Fruit fly (Drosophila melanogaster) whole organism, wandering third instar larva: Measurements from ENCODE around the gene CG32428.

ENCODE experiments used
- Abd-B ChIP-seq: fragments of >200 bp; optimal IDR thresholded peaks from 2 replicates; lab custom pipeline; 2017; ENCODE audit warnings: missing biosample characterization, missing genetic modification characterization
- CG32264 ChIP-seq: fragments of 200-800 bp; sonication (Bioruptor generic); optimal IDR thresholded peaks from 2 replicates; lab custom pipeline; 2016; ENCODE audit warnings: missing biosample characterization, missing genetic modification characterization
- CG9705 ChIP-seq: fragments of 200-800 bp; sonication (Bioruptor generic); optimal IDR thresholded peaks from 2 replicates; lab custom pipeline; 2018; ENCODE audit warnings: missing biosample characterization, mild to moderate bottlenecking, missing genetic modification characterization
- CrebA ChIP-seq: fragments of 200-800 bp; sonication (Bioruptor generic); optimal IDR thresholded peaks from 2 replicates; lab custom pipeline; 2016; ENCODE audit warnings: missing biosample characterization, mild to moderate bottlenecking, missing genetic modification characterization, borderline replicate concordance
- Dfd ChIP-seq: fragments of >200 bp; optimal IDR thresholded peaks from 2 replicates; lab custom pipeline; 2017; ENCODE audit warnings: missing biosample characterization, missing genetic modification characterization
- Dif ChIP-seq: fragments of 200-275, 200-300 bp; sonication (Bioruptor generic); optimal IDR thresholded peaks from 2 replicates; lab custom pipeline; 2018; ENCODE audit warnings: missing biosample characterization, missing genetic modification characterization; ENCODE audit not compliant: partially characterized antibody
- GATAd ChIP-seq: sonication (Bioruptor generic); optimal IDR thresholded peaks from 2 replicates; lab custom pipeline; 2016; ENCODE audit warnings: missing biosample characterization, missing genetic modification characterization
- HLH106 ChIP-seq: fragments of 200-800 bp; optimal IDR thresholded peaks from 3 replicates; lab custom pipeline; 2019; ENCODE audit warnings: missing biosample characterization, mild to moderate bottlenecking, missing genetic modification characterization, moderate library complexity
- Hnf4 ChIP-seq: fragments of 200-800 bp; sonication (Bioruptor generic); optimal IDR thresholded peaks from 2 replicates; lab custom pipeline; 2016; ENCODE audit warnings: missing biosample characterization, mild to moderate bottlenecking, missing genetic modification characterization
- Hr78 ChIP-seq: fragments of >200 bp; optimal IDR thresholded peaks from 2 replicates; lab custom pipeline; 2017; ENCODE audit warnings: missing biosample characterization, missing genetic modification characterization
- Hr83 ChIP-seq: fragments of 200-300 bp; sonication (Bioruptor generic); optimal IDR thresholded peaks from 2 replicates; lab custom pipeline; 2016; ENCODE audit warnings: missing biosample characterization, mild to moderate bottlenecking, missing genetic modification characterization, moderate library complexity; ENCODE audit not compliant: poor library complexity, severe bottlenecking
- Jra ChIP-seq: sonication (Bioruptor generic); optimal IDR thresholded peaks from 2 replicates; lab custom pipeline; 2016; ENCODE audit warnings: missing biosample characterization, missing genetic modification characterization
- Mio ChIP-seq: sonication (Bioruptor generic); optimal IDR thresholded peaks from 2 replicates; lab custom pipeline; 2016; ENCODE audit warnings: missing biosample characterization, missing genetic modification characterization
- Myc ChIP-seq: fragments of >200 bp; optimal IDR thresholded peaks from 2 replicates; lab custom pipeline; 2017
- N ChIP-seq: fragments of >200 bp; optimal IDR thresholded peaks from 2 replicates; lab custom pipeline; 2018; ENCODE audit warnings: missing biosample characterization, missing external identifiers, missing genetic modification characterization
- OdsH ChIP-seq: fragments of 200-800 bp; sonication (Bioruptor generic); optimal IDR thresholded peaks from 2 replicates; lab custom pipeline; 2016; ENCODE audit warnings: missing biosample characterization, mild to moderate bottlenecking, missing genetic modification characterization
- Rel ChIP-seq, 2 experiments: fragments of 200-800 bp; sonication (Bioruptor generic) in 1 of 2; optimal IDR thresholded peaks; 2 replicates in 1 of 2; 3 replicates in 1 of 2; lab custom pipeline; 2016 to 2019; ENCODE audit warnings: mild to moderate bottlenecking in 2 of 2, missing biosample characterization in 2 of 2, missing genetic modification characterization in 2 of 2, moderate library complexity in 1 of 2
- Sp1 ChIP-seq: fragments of 200-800 bp; sonication (Bioruptor generic); optimal IDR thresholded peaks from 3 replicates; lab custom pipeline; 2019; ENCODE audit warnings: missing biosample characterization, mild to moderate bottlenecking, missing genetic modification characterization, moderate library complexity
- Vsx2 ChIP-seq: fragments of 200-300, 225-300 bp; sonication (Bioruptor generic); optimal IDR thresholded peaks from 2 replicates; lab custom pipeline; 2018; ENCODE audit warnings: missing biosample characterization, missing genetic modification characterization; ENCODE audit not compliant: partially characterized antibody
- br ChIP-seq: fragments of 200-800 bp; sonication (Bioruptor generic); optimal IDR thresholded peaks from 2 replicates; lab custom pipeline; 2016; ENCODE audit warnings: missing biosample characterization, missing genetic modification characterization
- brk ChIP-seq: fragments of 200-800 bp; sonication (Bioruptor generic); optimal IDR thresholded peaks from 2 replicates; lab custom pipeline; 2016; ENCODE audit warnings: missing biosample characterization, mild to moderate bottlenecking, missing genetic modification characterization
- dl ChIP-seq, 2 experiments: fragments of 175-275, 200-275 bp in 1 of 2; fragments of 200-275 bp in 1 of 2; sonication (Bioruptor generic); optimal IDR thresholded peaks; lab custom pipeline; 2018; ENCODE audit warnings: mild to moderate bottlenecking in 2 of 2, missing biosample characterization in 2 of 2, missing genetic modification characterization in 2 of 2, moderate library complexity in 2 of 2; ENCODE audit not compliant: partially characterized antibody in 2 of 2, insufficient read depth in 1 of 2
- dmrt93B ChIP-seq: fragments of 200-800 bp; sonication (Bioruptor generic); optimal IDR thresholded peaks from 2 replicates; lab custom pipeline; 2018; ENCODE audit warnings: missing biosample characterization, mild to moderate bottlenecking, missing genetic modification characterization
- dsf ChIP-seq: sonication (Bioruptor generic); optimal IDR thresholded peaks from 2 replicates; lab custom pipeline; 2016; ENCODE audit warnings: missing biosample characterization, missing genetic modification characterization, borderline replicate concordance
- ey ChIP-seq: fragments of 200-800 bp; sonication (Bioruptor generic); optimal IDR thresholded peaks from 2 replicates; lab custom pipeline; 2016; ENCODE audit warnings: missing biosample characterization, missing genetic modification characterization
- foxo ChIP-seq, 2 experiments: fragments of 200-800 bp; sonication (Bioruptor generic); optimal IDR thresholded peaks; 2 replicates in 1 of 2; 3 replicates in 1 of 2; lab custom pipeline; 2016 to 2017; ENCODE audit warnings: missing biosample characterization in 2 of 2, missing genetic modification characterization in 2 of 2
- fru ChIP-seq: fragments of 200-800 bp; sonication (Bioruptor generic); optimal IDR thresholded peaks from 3 replicates; lab custom pipeline; 2016; ENCODE audit warnings: missing biosample characterization, mild to moderate bottlenecking, missing genetic modification characterization
- h ChIP-seq: fragments of 200-800 bp; sonication (Bioruptor generic); optimal IDR thresholded peaks from 3 replicates; lab custom pipeline; 2016; ENCODE audit warnings: missing biosample characterization, mild to moderate bottlenecking, missing genetic modification characterization
- jim ChIP-seq: fragments of 175-275, 200-325 bp; sonication (Bioruptor generic); optimal IDR thresholded peaks from 2 replicates; lab custom pipeline; 2016; ENCODE audit warnings: missing biosample characterization, mild to moderate bottlenecking, missing genetic modification characterization
- lola ChIP-seq: fragments of >200 bp; optimal IDR thresholded peaks from 2 replicates; lab custom pipeline; 2017; ENCODE audit warnings: missing biosample characterization, missing genetic modification characterization
- pan ChIP-seq: fragments of >200 bp; optimal IDR thresholded peaks from 2 replicates; lab custom pipeline; 2017
- psq ChIP-seq: fragments of 200-800 bp; sonication (Bioruptor generic); optimal IDR thresholded peaks from 3 replicates; lab custom pipeline; 2017; ENCODE audit warnings: missing biosample characterization, mild to moderate bottlenecking, missing genetic modification characterization, moderate library complexity
- rgr ChIP-seq: fragments of 200-800 bp; sonication (Bioruptor generic); optimal IDR thresholded peaks from 3 replicates; lab custom pipeline; 2016; ENCODE audit warnings: missing biosample characterization, mild to moderate bottlenecking, missing genetic modification characterization
- sage ChIP-seq: fragments of 200-800 bp; sonication (Bioruptor generic); optimal IDR thresholded peaks from 2 replicates; lab custom pipeline; 2016; ENCODE audit warnings: missing biosample characterization, mild to moderate bottlenecking, missing genetic modification characterization
- sv ChIP-seq: fragments of 200-800 bp; sonication (Bioruptor generic); optimal IDR thresholded peaks from 3 replicates; lab custom pipeline; 2016; ENCODE audit warnings: missing biosample characterization, missing genetic modification characterization
- tai ChIP-seq: sonication (Bioruptor generic); optimal IDR thresholded peaks from 2 replicates; lab custom pipeline; 2016; ENCODE audit warnings: missing biosample characterization, missing genetic modification characterization
- usp ChIP-seq: fragments of >200 bp; optimal IDR thresholded peaks from 2 replicates; lab custom pipeline; 2017; ENCODE audit warnings: missing biosample characterization, missing genetic modification characterization
- woc ChIP-seq: sonication (Bioruptor generic); optimal IDR thresholded peaks from 2 replicates; lab custom pipeline; 2016; ENCODE audit warnings: missing biosample characterization, mild to moderate bottlenecking, missing genetic modification characterization

Gene CG32428

dm6 chr3L:20447957-20448356 is 25.6 kb downstream of the CG32428 start:
- TF ChIP-seq Hr83 (GFP tag; lab: Kevin White, UChicago): peak; percentile 76
- TF ChIP-seq rgr (GFP tag; lab: Kevin White, UChicago): peak; percentile 76
- no peak for TF ChIP-seq tai (GFP tag; lab: Kevin White, UChicago)
- TF ChIP-seq Rel (GFP tag; optimal IDR thresholded peaks at IDR 0.05; lab: Kevin White, UChicago): peak; percentile 16
- TF ChIP-seq Rel (tag; optimal IDR thresholded peaks at IDR 0.05; lab: Kevin White, UChicago): peak; percentile 99
- peak; percentile 67 for TF ChIP-seq h
- peak; percentile 78 for TF ChIP-seq CG9705 (GFP tag; lab: Kevin White, UChicago)
- peak; percentile 43 for TF ChIP-seq brk (GFP tag; lab: Kevin White, UChicago)
- TF ChIP-seq HLH106 (tag; lab: Kevin White, UChicago): peak; percentile 67
- TF ChIP-seq br (GFP tag; lab: Kevin White, UChicago): peak; percentile 24
- no peak for TF ChIP-seq Abd-B (GFP tag; lab: Kevin White, UChicago)
- TF ChIP-seq foxo (GFP tag; optimal IDR thresholded peaks at IDR 0.05; lab: Kevin White, UChicago): peak in 1 of 2 experiments; percentile 58
- TF ChIP-seq dmrt93B (GFP tag; lab: Kevin White, UChicago): peak; percentile 54
- peak; percentile 79 for TF ChIP-seq Sp1 (GFP tag; lab: Kevin White, UChicago)
- peak; percentile 51 for TF ChIP-seq OdsH (GFP tag; lab: Kevin White, UChicago)
- TF ChIP-seq fru (GFP tag; lab: Kevin White, UChicago): peak; percentile 4
- peak; percentile 32 for TF ChIP-seq psq
- TF ChIP-seq Myc (lab: Kevin White, UChicago): no peak
- no peak for TF ChIP-seq ey (GFP tag; lab: Kevin White, UChicago)
- no peak for TF ChIP-seq sage (GFP tag; lab: Kevin White, UChicago)
- TF ChIP-seq Hnf4 (GFP tag; lab: Kevin White, UChicago): peak; percentile 57

- TF ChIP-seq Abd-B (GFP tag; lab: Kevin White, UChicago) (no peak), ey (GFP tag; lab: Kevin White, UChicago) (peak; percentile 25)
These were observed 26.2 kb downstream of the CG32428 start for dm6 chr3L:20447337-20447736.

- TF ChIP-seq brk (GFP tag; lab: Kevin White, UChicago) (no peak), Rel (GFP tag; optimal IDR thresholded peaks at IDR 0.05; lab: Kevin White, UChicago) (no peak), Rel (tag; optimal IDR thresholded peaks at IDR 0.05; lab: Kevin White, UChicago) (peak; percentile 48)
These were observed 27.5 kb downstream of the CG32428 start for dm6 chr3L:20446030-20446429.

dm6 chr3L:20444815-20445519 is 28.6 kb downstream of the CG32428 start:
- TF ChIP-seq Vsx2 (GFP tag; lab: Kevin White, UChicago) (no peak), N (GFP tag; lab: Kevin White, UChicago) (no peak), Hnf4 (GFP tag; lab: Kevin White, UChicago) (peak; percentile 87), Sp1 (GFP tag; lab: Kevin White, UChicago) (peak; percentile 78), CrebA (GFP tag; lab: Kevin White, UChicago) (no peak), dmrt93B (GFP tag; lab: Kevin White, UChicago) (peak; percentile 73), GATAd (GFP tag; lab: Kevin White, UChicago) (peak; percentile 59), foxo (GFP tag; optimal IDR thresholded peaks at IDR 0.05; lab: Kevin White, UChicago) (peak in 1 of 2 experiments; percentile 95), CG32264 (GFP tag; lab: Kevin White, UChicago) (peak; percentile 61), lola (GFP tag; lab: Kevin White, UChicago) (no peak), Mio (no peak), dl (GFP tag; optimal IDR thresholded peaks at IDR 0.05; lab: Kevin White, UChicago; ENCODE audit: insufficient read depth in 1 of 2, partially characterized antibody in 2 of 2) (no peak), fru (GFP tag; lab: Kevin White, UChicago) (peak; percentile 90), tai (GFP tag; lab: Kevin White, UChicago) (peak; percentile 65), dsf (no peak), rgr (GFP tag; lab: Kevin White, UChicago) (peak; percentile 96), CG9705 (GFP tag; lab: Kevin White, UChicago) (no peak), brk (GFP tag; lab: Kevin White, UChicago) (peak; percentile 92), Dfd (no peak), sv (GFP tag; lab: Kevin White, UChicago) (peak; percentile 73), Myc (lab: Kevin White, UChicago) (no peak), sage (GFP tag; lab: Kevin White, UChicago) (peak; percentile 86), HLH106 (tag; lab: Kevin White, UChicago) (peak; percentile 84), h (peak; percentile 95), usp (GFP tag; lab: Kevin White, UChicago) (no peak), br (GFP tag; lab: Kevin White, UChicago) (peak; percentile 82), pan (no peak), OdsH (GFP tag; lab: Kevin White, UChicago) (peak; percentile 92), Jra (GFP tag; lab: Kevin White, UChicago) (peak; percentile 73), Hr78 (no peak), woc (GFP tag; lab: Kevin White, UChicago) (peak; percentile 54), psq (peak; percentile 88), Dif (no peak), Rel (GFP tag; optimal IDR thresholded peaks at IDR 0.05; lab: Kevin White, UChicago) (peak; percentile 75), Rel (tag; optimal IDR thresholded peaks at IDR 0.05; lab: Kevin White, UChicago) (peak; percentile 80), jim (GFP tag; lab: Kevin White, UChicago) (no peak), Hr83 (GFP tag; lab: Kevin White, UChicago) (peak; percentile 84)
